Worm (Caenorhabditis elegans): Measurements from ENCODE around the gene pqn-41.

Gene pqn-41

ce11 chrIII:1938712-1939624 is 33.2 kb downstream of the pqn-41 start:
- TF ChIP-seq lin-13 (GFP tag; optimal IDR thresholded peaks at IDR 0.05) (peak; percentile 48), lsy-2 (tag; optimal IDR thresholded peaks at IDR 0.05) (peak; percentile 7 to 65), skn-1 (tag; optimal IDR thresholded peaks at IDR 0.05) (no peak)

- TF ChIP-seq lsy-2 (tag; optimal IDR thresholded peaks at IDR 0.05) (peak in 1 of 2 experiments; percentile 47), fos-1 (tag; optimal IDR thresholded peaks at IDR 0.05) (no peak)
Measured at ce11 chrIII:1939625-1939988, 33.8 kb downstream of the pqn-41 start.

- no peak for TF ChIP-seq elt-1 (tag; optimal IDR thresholded peaks at IDR 0.05)
- no peak for TF ChIP-seq sem-4 (tag; optimal IDR thresholded peaks at IDR 0.05)
- TF ChIP-seq nhr-6 (tag; optimal IDR thresholded peaks at IDR 0.05): no peak
- TF ChIP-seq mab-5 (tag; optimal IDR thresholded peaks at IDR 0.05): no peak
- TF ChIP-seq sma-9 (GFP tag; optimal IDR thresholded peaks at IDR 0.05): no peak
- no peak for TF ChIP-seq sma-9 (tag; optimal IDR thresholded peaks at IDR 0.05)
- TF ChIP-seq ceh-82 (tag; optimal IDR thresholded peaks at IDR 0.05): no peak
- TF ChIP-seq nhr-237 (tag; optimal IDR thresholded peaks at IDR 0.05): no peak
- no peak for TF ChIP-seq nhr-77 (tag; optimal IDR thresholded peaks at IDR 0.05)
- no peak for TF ChIP-seq nhr-10 (tag; optimal IDR thresholded peaks at IDR 0.05)
- TF ChIP-seq peb-1 (tag; optimal IDR thresholded peaks at IDR 0.05): no peak
- no peak for TF ChIP-seq ceh-16 (tag; optimal IDR thresholded peaks at IDR 0.05)
- no peak for TF ChIP-seq egl-27 (tag; optimal IDR thresholded peaks at IDR 0.05)
- TF ChIP-seq Y55F3AM.14 (GFP tag; optimal IDR thresholded peaks at IDR 0.05): no peak
Measured at ce11 chrIII:1943488-1943887, 37.7 kb downstream of the pqn-41 start, which contains the start of gene F53A3.1. Gene F53A3.1, minus strand, starts transcription at chrIII:1943637.

ce11 chrIII:1947851-1948250 is 42.1 kb downstream of the pqn-41 start:
- TF ChIP-seq ZK546.5 (tag; optimal IDR thresholded peaks at IDR 0.05): no peak
- no peak for TF ChIP-seq ztf-4 (tag; optimal IDR thresholded peaks at IDR 0.05)
- TF ChIP-seq nhr-10 (tag; optimal IDR thresholded peaks at IDR 0.05): no peak
- TF ChIP-seq nhr-21 (tag; optimal IDR thresholded peaks at IDR 0.05): no peak
- TF ChIP-seq aly-2 (tag; optimal IDR thresholded peaks at IDR 0.05): no peak
- TF ChIP-seq egl-27 (tag; optimal IDR thresholded peaks at IDR 0.05): no peak
- TF ChIP-seq F13H6.1 (tag; optimal IDR thresholded peaks at IDR 0.05): no peak
- no peak for TF ChIP-seq sem-4 (tag; optimal IDR thresholded peaks at IDR 0.05)
- no peak for TF ChIP-seq snpc-4 (tag; optimal IDR thresholded peaks at IDR 0.05)
- TF ChIP-seq nhr-11 (tag; optimal IDR thresholded peaks at IDR 0.05): no peak
- no peak for TF ChIP-seq elt-1 (tag; optimal IDR thresholded peaks at IDR 0.05)
- TF ChIP-seq lsy-2 (tag; optimal IDR thresholded peaks at IDR 0.05): no peak
- TF ChIP-seq alr-1 (tag; optimal IDR thresholded peaks at IDR 0.05): no peak
- TF ChIP-seq ceh-16 (tag; optimal IDR thresholded peaks at IDR 0.05): no peak
- TF ChIP-seq nhr-6 (tag; optimal IDR thresholded peaks at IDR 0.05): no peak
- TF ChIP-seq nhr-12 (tag; optimal IDR thresholded peaks at IDR 0.05): no peak
- TF ChIP-seq ztf-11 (tag; optimal IDR thresholded peaks at IDR 0.05): no peak
- TF ChIP-seq C34F6.9 (tag; optimal IDR thresholded peaks at IDR 0.05): no peak
- TF ChIP-seq peb-1 (tag; optimal IDR thresholded peaks at IDR 0.05): no peak

ce11 chrIII:1949362-1949761 is 43.6 kb downstream of the pqn-41 start:
- no peak for TF ChIP-seq unc-55 (GFP tag; optimal IDR thresholded peaks at IDR 0.05)
- no peak for TF ChIP-seq snpc-4 (tag; optimal IDR thresholded peaks at IDR 0.05)

ce11 chrIII:1950236-1950635 is 44.5 kb downstream of the pqn-41 start, which contains the start of the genes polh-1 and rps-22:
Gene polh-1, minus strand, starts transcription at chrIII:1950269.
Gene rps-22, plus strand, starts transcription at chrIII:1950535.
- no peak for TF ChIP-seq nhr-11 (tag; optimal IDR thresholded peaks at IDR 0.05)
- TF ChIP-seq ceh-82 (tag; optimal IDR thresholded peaks at IDR 0.05): peak; percentile 70
- peak; percentile 76 for TF ChIP-seq fos-1 (tag; optimal IDR thresholded peaks at IDR 0.05)
- peak; percentile 44 for TF ChIP-seq ceh-16 (tag; optimal IDR thresholded peaks at IDR 0.05)
- TF ChIP-seq nhr-237 (tag; optimal IDR thresholded peaks at IDR 0.05): peak; percentile 42
- peak; percentile 97 for TF ChIP-seq lin-13 (GFP tag; optimal IDR thresholded peaks at IDR 0.05)
- TF ChIP-seq blmp-1 (tag; optimal IDR thresholded peaks at IDR 0.05; ENCODE audit: insufficient read depth): peak; percentile 64
- peak; percentile 80 for TF ChIP-seq nhr-6 (tag; optimal IDR thresholded peaks at IDR 0.05)
- TF ChIP-seq sma-9 (GFP tag; optimal IDR thresholded peaks at IDR 0.05): peak; percentile 92
- no peak for TF ChIP-seq sma-9 (tag; optimal IDR thresholded peaks at IDR 0.05)
- peak; percentile 88 for TF ChIP-seq lin-11 (tag; optimal IDR thresholded peaks at IDR 0.05)
- no peak for TF ChIP-seq alr-1 (tag; optimal IDR thresholded peaks at IDR 0.05)
- peak; percentile 86 for TF ChIP-seq nhr-21 (tag; optimal IDR thresholded peaks at IDR 0.05)
- no peak for TF ChIP-seq aly-2 (tag; optimal IDR thresholded peaks at IDR 0.05)
- no peak for TF ChIP-seq nhr-12 (tag; optimal IDR thresholded peaks at IDR 0.05)
- peak; percentile 90 for TF ChIP-seq nhr-25 (tag; optimal IDR thresholded peaks at IDR 0.05)
- peak; percentile 77 to 95 for TF ChIP-seq lsy-2 (tag; optimal IDR thresholded peaks at IDR 0.05)
- TF ChIP-seq sem-4 (tag; optimal IDR thresholded peaks at IDR 0.05): peak; percentile 78
- peak; percentile 73 for TF ChIP-seq snpc-4 (tag; optimal IDR thresholded peaks at IDR 0.05)
- TF ChIP-seq ZK546.5 (tag; optimal IDR thresholded peaks at IDR 0.05): peak; percentile 57
- TF ChIP-seq nhr-129 (tag; optimal IDR thresholded peaks at IDR 0.05): peak; percentile 97
- no peak for TF ChIP-seq unc-39 (tag; optimal IDR thresholded peaks at IDR 0.05)
- TF ChIP-seq egl-27 (tag; optimal IDR thresholded peaks at IDR 0.05): peak; percentile 11
- peak; percentile 85 for TF ChIP-seq sma-3 (GFP tag; optimal IDR thresholded peaks at IDR 0.05)
- TF ChIP-seq gmeb-1 (tag; optimal IDR thresholded peaks at IDR 0.05): peak; percentile 98
- TF ChIP-seq dmd-4 (tag; optimal IDR thresholded peaks at IDR 0.05): no peak
- TF ChIP-seq crh-2 (tag; optimal IDR thresholded peaks at IDR 0.05): peak; percentile 95
- peak; percentile 95 for TF ChIP-seq C34F6.9 (tag; optimal IDR thresholded peaks at IDR 0.05)

Data from whole organism, L2 larva.